Worm (Caenorhabditis elegans) whole organism, L4/young adult: ENCODE measurements around the gene grd-16.

Experiments
- W03F9.2 ChIP-seq: fragments of 150-350 bp; optimal IDR thresholded peaks from 2 replicates; lab custom pipeline; 2014; ENCODE audit warnings: missing biosample characterization, missing genetic modification characterization
- dao-5 ChIP-seq: sonication (generic microtip); optimal IDR thresholded peaks from 2 replicates; lab custom pipeline; 2016; ENCODE audit warnings: missing genotype, missing genetic modification characterization, moderate library complexity, missing compliant biosample characterization

DNA sequence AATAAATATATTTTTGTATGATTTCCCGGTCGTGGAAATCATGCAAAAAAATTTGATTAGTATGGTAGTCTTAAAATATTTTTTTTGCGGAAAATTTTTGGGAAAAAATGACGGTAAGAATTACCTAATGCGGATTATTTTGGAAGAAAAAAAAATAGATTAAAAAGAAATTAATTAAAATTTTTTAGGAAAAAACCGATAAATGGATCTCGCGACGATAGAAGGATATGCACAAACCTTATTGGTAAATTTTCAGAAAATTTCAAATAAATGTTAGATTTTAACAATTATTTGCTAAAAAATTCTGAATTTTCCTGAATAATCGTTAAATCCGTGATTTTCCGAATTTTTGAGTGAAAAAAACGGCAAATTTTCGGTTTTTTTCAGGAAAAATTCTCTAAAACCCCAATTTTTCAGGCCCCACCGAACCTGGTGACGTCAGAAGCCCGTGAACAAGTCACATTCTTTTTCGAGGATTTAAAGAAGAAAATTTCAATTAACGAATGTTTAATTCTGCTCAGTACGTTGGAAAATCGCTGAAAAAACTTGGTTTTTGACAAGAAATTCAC is 21.2 kb downstream of the grd-16 start, which contains the start of gene Y69A2AR.16:
- TF ChIP-seq dao-5 (tag; lab: Kevin White, UChicago) = no peak
- TF ChIP-seq W03F9.2 (tag; lab: Kevin White, UChicago) = no peak
